Worm (Caenorhabditis elegans) whole organism, mixed stage, embryonic: Measurements from ENCODE around the gene Y39F10C.1.

Source experiments
- M03D4.4 ChIP-seq: sonication (generic microtip); optimal IDR thresholded peaks from 2 replicates; lab custom pipeline; 2017; ENCODE audit warnings: mild to moderate bottlenecking, missing genetic modification characterization, missing compliant biosample characterization
- bed-3 ChIP-seq: fragments of 200-800 bp; sonication (Bioruptor generic); optimal IDR thresholded peaks from 3 replicates; lab custom pipeline; 2018; ENCODE audit warnings: mild to moderate bottlenecking, missing genetic modification characterization, moderate library complexity, missing compliant biosample characterization
- blmp-1 ChIP-seq: fragments of 150-350 bp; optimal IDR thresholded peaks from 2 replicates; lab custom pipeline; 2014; ENCODE audit warnings: missing biosample characterization, missing genetic modification characterization
- ceh-39 ChIP-seq: fragments of 150-350 bp; optimal IDR thresholded peaks from 2 replicates; lab custom pipeline; 2014; ENCODE audit warnings: missing biosample characterization, missing genetic modification characterization
- ceh-43 ChIP-seq: fragments of 200-800 bp; sonication (Bioruptor generic); optimal IDR thresholded peaks from 2 replicates; lab custom pipeline; 2018; ENCODE audit warnings: mild to moderate bottlenecking, missing genetic modification characterization, moderate library complexity, missing compliant biosample characterization
- ces-1 ChIP-seq: fragments of 150-350 bp; optimal IDR thresholded peaks from 2 replicates; lab custom pipeline; 2014; ENCODE audit warnings: missing biosample characterization, missing genetic modification reagents, missing genetic modification characterization
- cnd-1 ChIP-seq: fragments of 200-800 bp; sonication (Bioruptor generic); optimal IDR thresholded peaks from 2 replicates; lab custom pipeline; 2018; ENCODE audit warnings: mild to moderate bottlenecking, missing genetic modification characterization, missing compliant biosample characterization
- drap-1 ChIP-seq: fragments of 200-800 bp; sonication (Bioruptor generic); optimal IDR thresholded peaks from 3 replicates; lab custom pipeline; 2018; ENCODE audit warnings: mild to moderate bottlenecking, missing genetic modification characterization, missing compliant biosample characterization
- elt-1 ChIP-seq: sonication (generic microtip); optimal IDR thresholded peaks from 2 replicates; lab custom pipeline; 2017; ENCODE audit warnings: missing genetic modification characterization, mild to moderate bottlenecking, missing compliant biosample characterization, antibody characterized with exemption, moderate library complexity, borderline replicate concordance; ENCODE audit not compliant: insufficient read depth
- elt-3 ChIP-seq: fragments of 150-350 bp; optimal IDR thresholded peaks from 2 replicates; lab custom pipeline; 2014; ENCODE audit warnings: missing biosample characterization, missing genetic modification characterization
- ham-2 ChIP-seq: fragments of 200-800 bp; sonication (Bioruptor generic); optimal IDR thresholded peaks from 2 replicates; lab custom pipeline; 2018; ENCODE audit warnings: mild to moderate bottlenecking, missing genetic modification characterization, missing compliant biosample characterization
- hlh-1 ChIP-seq: fragments of 150-350 bp; optimal IDR thresholded peaks from 2 replicates; lab custom pipeline; 2014; ENCODE audit warnings: missing biosample characterization, missing genetic modification reagents, missing genetic modification characterization
- lin-13 ChIP-seq: fragments of 150-350 bp; optimal IDR thresholded peaks from 2 replicates; lab custom pipeline; 2014; ENCODE audit warnings: missing biosample characterization, missing genetic modification characterization
- lin-32 ChIP-seq: fragments of 200-800 bp; sonication (Bioruptor generic); optimal IDR thresholded peaks from 2 replicates; lab custom pipeline; 2018; ENCODE audit warnings: mild to moderate bottlenecking, missing genetic modification characterization, missing compliant biosample characterization
- lsy-2 ChIP-seq: fragments of 150-350 bp; optimal IDR thresholded peaks from 2 replicates; lab custom pipeline; 2014; ENCODE audit warnings: missing biosample characterization, missing genetic modification characterization
- mab-5 ChIP-seq: fragments of 150-350 bp; optimal IDR thresholded peaks from 2 replicates; lab custom pipeline; 2014; ENCODE audit warnings: missing biosample characterization, missing genetic modification characterization
- mep-1 ChIP-seq: fragments of 150-350 bp; optimal IDR thresholded peaks from 2 replicates; lab custom pipeline; 2017; ENCODE audit warnings: missing biosample characterization, missing genetic modification reagents, missing genetic modification characterization, inconsistent platforms
- mls-2 ChIP-seq: sonication (generic microtip); optimal IDR thresholded peaks from 2 replicates; lab custom pipeline; 2016; ENCODE audit warnings: mild to moderate bottlenecking, missing genetic modification characterization, moderate library complexity, missing compliant biosample characterization
- nhr-12 ChIP-seq: fragments of 150-350 bp; optimal IDR thresholded peaks from 2 replicates; lab custom pipeline; 2014; ENCODE audit warnings: missing biosample characterization, missing genetic modification characterization
- nhr-2 ChIP-seq: fragments of 150-350 bp; optimal IDR thresholded peaks from 2 replicates; lab custom pipeline; 2014; ENCODE audit warnings: missing biosample characterization, missing genetic modification characterization
- nhr-237 ChIP-seq: fragments of 150-350 bp; optimal IDR thresholded peaks from 2 replicates; lab custom pipeline; 2014; ENCODE audit warnings: missing biosample characterization, missing genetic modification characterization
- nhr-28 ChIP-seq: fragments of 150-350 bp; optimal IDR thresholded peaks from 2 replicates; lab custom pipeline; 2014; ENCODE audit warnings: missing biosample characterization, missing genetic modification characterization
- nhr-76 ChIP-seq: sonication (generic microtip); optimal IDR thresholded peaks from 2 replicates; lab custom pipeline; 2017; ENCODE audit warnings: missing biosample characterization, missing genetic modification characterization
- pha-4 ChIP-seq: fragments of 150-350 bp; optimal IDR thresholded peaks from 2 replicates; lab custom pipeline; 2018; ENCODE audit warnings: missing biosample characterization, missing genetic modification reagents, missing genetic modification characterization
- sem-2 ChIP-seq: fragments of 200-800 bp; sonication (Bioruptor generic); optimal IDR thresholded peaks from 2 replicates; lab custom pipeline; 2018; ENCODE audit warnings: mild to moderate bottlenecking, missing genetic modification characterization, missing compliant biosample characterization
- snpc-4 ChIP-seq: fragments of 150-350 bp; optimal IDR thresholded peaks from 2 replicates; lab custom pipeline; 2014; ENCODE audit warnings: missing biosample characterization, missing genetic modification characterization
- sptf-1 ChIP-seq: sonication (generic microtip); optimal IDR thresholded peaks from 2 replicates; lab custom pipeline; 2017; ENCODE audit warnings: mild to moderate bottlenecking, missing genetic modification characterization, moderate library complexity, missing compliant biosample characterization
- tbx-8 ChIP-seq: fragments of 200-800 bp; sonication (Bioruptor generic); optimal IDR thresholded peaks from 2 replicates; lab custom pipeline; 2018; ENCODE audit warnings: mild to moderate bottlenecking, missing genetic modification characterization, moderate library complexity, missing compliant biosample characterization
- unc-120 ChIP-seq: sonication (generic microtip); optimal IDR thresholded peaks from 2 replicates; lab custom pipeline; 2017; ENCODE audit warnings: missing genetic modification characterization, missing compliant biosample characterization; ENCODE audit not compliant: poor library complexity, severe bottlenecking
- unc-39 ChIP-seq: fragments of 150-350 bp; optimal IDR thresholded peaks from 2 replicates; lab custom pipeline; 2014; ENCODE audit warnings: missing biosample characterization, missing genetic modification characterization
- unc-62 ChIP-seq: fragments of 150-350 bp; optimal IDR thresholded peaks from 2 replicates; lab custom pipeline; 2014; ENCODE audit warnings: missing biosample characterization, missing genetic modification reagents, missing genetic modification characterization
- zip-8 ChIP-seq: fragments of 150-350 bp; optimal IDR thresholded peaks from 2 replicates; lab custom pipeline; 2014; ENCODE audit warnings: missing biosample characterization, missing genetic modification characterization

Gene Y39F10C.1

DNA sequence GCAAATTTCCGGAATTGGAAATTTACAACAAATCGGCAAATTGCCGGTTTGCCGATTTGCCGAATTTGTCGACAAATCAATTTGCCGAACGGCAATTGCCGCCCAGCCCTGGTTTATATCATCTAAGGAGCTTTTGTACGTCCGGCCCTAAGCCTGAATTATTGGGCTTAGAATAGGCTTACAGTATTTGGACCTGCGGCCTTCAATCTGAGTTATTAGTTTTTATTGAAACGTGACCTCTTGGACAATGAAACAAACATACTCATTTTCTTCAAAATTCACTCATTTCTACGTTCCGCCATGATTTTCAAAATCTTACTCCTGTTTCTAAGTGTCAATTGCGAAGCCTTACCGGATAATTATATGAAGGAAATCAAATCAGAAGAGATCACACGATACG lies at the start of gene Y39F10C.1:
Y39F10C.1 (plus strand) TSS at position 301 of the 400 bp plus-strand sequence.
- no peak for TF ChIP-seq blmp-1 (tag; lab: Kevin White, UChicago)
- no peak for TF ChIP-seq elt-1 (tag; lab: Kevin White, UChicago)
- TF ChIP-seq nhr-237 (tag; lab: Kevin White, UChicago) = no peak
- TF ChIP-seq ham-2 (GFP tag; lab: Kevin White, UChicago) = no peak
- no peak for TF ChIP-seq cnd-1 (tag; lab: Kevin White, UChicago)
- no peak for TF ChIP-seq unc-120 (tag; lab: Kevin White, UChicago)
- TF ChIP-seq lin-32 = no peak
- no peak for TF ChIP-seq lsy-2 (tag; lab: Kevin White, UChicago)
- TF ChIP-seq ces-1 = no peak
- no peak for TF ChIP-seq mls-2 (tag; lab: Kevin White, UChicago)
- no peak for TF ChIP-seq lin-13 (tag; lab: Kevin White, UChicago)
- no peak for TF ChIP-seq bed-3 (GFP tag; lab: Kevin White, UChicago)
- no peak for TF ChIP-seq pha-4 (tag; lab: Kevin White, UChicago)
- no peak for TF ChIP-seq unc-39 (tag; lab: Kevin White, UChicago)
- no peak for TF ChIP-seq nhr-12 (tag; lab: Kevin White, UChicago)
- TF ChIP-seq unc-62 = no peak
- no peak for TF ChIP-seq M03D4.4
- no peak for TF ChIP-seq nhr-28 (tag; lab: Kevin White, UChicago)
- TF ChIP-seq mep-1 (tag; lab: Kevin White, UChicago) = no peak

- TF ChIP-seq hlh-1 (tag; lab: Kevin White, UChicago) (no peak), unc-62 (peak; percentile 42), nhr-237 (tag; lab: Kevin White, UChicago) (no peak), nhr-76 (tag; lab: Kevin White, UChicago) (no peak), tbx-8 (GFP tag; lab: Kevin White, UChicago) (no peak), snpc-4 (tag; lab: Kevin White, UChicago) (no peak), nhr-2 (tag; lab: Kevin White, UChicago) (peak; percentile 90), unc-39 (tag; lab: Kevin White, UChicago) (no peak), sptf-1 (tag; lab: Kevin White, UChicago) (no peak), cnd-1 (tag; lab: Kevin White, UChicago) (no peak), zip-8 (tag; lab: Kevin White, UChicago) (no peak), ceh-43 (GFP tag; lab: Kevin White, UChicago) (no peak), lsy-2 (tag; lab: Kevin White, UChicago) (no peak), lin-13 (tag; lab: Kevin White, UChicago) (peak; percentile 6), mab-5 (no peak), M03D4.4 (no peak), drap-1 (no peak), mep-1 (tag; lab: Kevin White, UChicago) (peak; percentile 53), pha-4 (tag; lab: Kevin White, UChicago) (no peak), nhr-28 (tag; lab: Kevin White, UChicago) (no peak), ceh-39 (tag; lab: Kevin White, UChicago) (peak; percentile 13), elt-3 (tag; lab: Kevin White, UChicago) (no peak)
Measured at ce11 chrII:625926-626325, 49.5 kb upstream of the Y39F10C.1 start.

- TF ChIP-seq snpc-4 (tag; lab: Kevin White, UChicago) (no peak), unc-39 (tag; lab: Kevin White, UChicago) (no peak), elt-1 (tag; lab: Kevin White, UChicago) (no peak), lsy-2 (tag; lab: Kevin White, UChicago) (no peak), hlh-1 (tag; lab: Kevin White, UChicago) (no peak), M03D4.4 (no peak), ceh-43 (GFP tag; lab: Kevin White, UChicago) (no peak), drap-1 (no peak), lin-13 (tag; lab: Kevin White, UChicago) (no peak), sem-2 (GFP tag; lab: Kevin White, UChicago) (no peak)
Measured at ce11 chrII:627205-627604, 48.2 kb upstream of the Y39F10C.1 start, which contains the start of gene arrd-1. TSS of gene arrd-1 (plus strand) at chrII:627505.

DNA sequence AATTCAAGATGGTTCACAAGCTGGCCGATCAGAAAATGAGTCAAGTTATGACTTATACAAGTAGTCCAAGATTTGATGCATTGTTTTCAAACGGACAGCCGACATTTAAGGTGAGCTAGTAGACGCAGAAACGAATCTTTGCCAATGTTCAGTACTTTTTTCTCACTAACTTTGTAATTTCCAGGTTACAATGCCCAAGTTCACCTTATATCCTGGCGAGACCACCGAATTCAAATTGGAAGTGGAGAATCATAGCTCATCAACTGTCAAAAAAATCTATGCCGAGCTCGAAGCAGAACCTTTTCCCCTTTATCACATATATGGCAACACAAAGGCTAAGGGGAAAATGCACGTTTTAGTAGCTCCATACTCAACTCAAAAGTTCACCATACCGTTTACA lies 47.5 kb upstream of the Y39F10C.1 start:
- TF ChIP-seq sptf-1 (tag; lab: Kevin White, UChicago) = no peak
- no peak for TF ChIP-seq cnd-1 (tag; lab: Kevin White, UChicago)
